Fruit fly (Drosophila melanogaster): ENCODE data around the gene CG13614.
A peak's percentile ranks its signal among the peaks of the same experiment; 100 is the strongest.

Gene CG13614

dm6 chr3R:24357698-24358097 is 11.7 kb upstream of the CG13614 start, which contains the start of gene Golgin84 (continued):
- no peak for TF ChIP-seq CoRest (tag; optimal IDR thresholded peaks at IDR 0.05)
- TF ChIP-seq Antp (GFP tag; optimal IDR thresholded peaks at IDR 0.05) = no peak
- no peak for TF ChIP-seq sisA (GFP tag; IDR thresholded peaks at IDR 0.05)
- TF ChIP-seq CG12219 (GFP tag; optimal IDR thresholded peaks at IDR 0.05) = no peak
- TF ChIP-seq Asciz (GFP tag; optimal IDR thresholded peaks at IDR 0.05) = no peak
- no peak for TF ChIP-seq Hr3 (GFP tag; optimal IDR thresholded peaks at IDR 0.05)
- no peak for TF ChIP-seq mirr (GFP tag; optimal IDR thresholded peaks at IDR 0.05)
- no peak for TF ChIP-seq pfk (GFP tag; optimal IDR thresholded peaks at IDR 0.05)
- no peak for TF ChIP-seq vnd (GFP tag; IDR thresholded peaks at IDR 0.05; ENCODE audit: partially characterized antibody)
- no peak for TF ChIP-seq danr (GFP tag; IDR thresholded peaks at IDR 0.05)
- TF ChIP-seq CG6683 (GFP tag; optimal IDR thresholded peaks at IDR 0.05) = no peak
- peak; percentile 40 for TF ChIP-seq stwl (tag; optimal IDR thresholded peaks at IDR 0.05)
- TF ChIP-seq CG17328 (GFP tag; IDR thresholded peaks at IDR 0.05) = no peak
- TF ChIP-seq bcd (GFP tag; optimal IDR thresholded peaks at IDR 0.05) = no peak
- TF ChIP-seq ro (GFP tag; IDR thresholded peaks at IDR 0.05) = no peak
- no peak for TF ChIP-seq NK7.1 (GFP tag; optimal IDR thresholded peaks at IDR 0.05)
- no peak for TF ChIP-seq gsb (GFP tag; IDR thresholded peaks at IDR 0.05)
- no peak for TF ChIP-seq dmrt11E (tag; optimal IDR thresholded peaks at IDR 0.05)
- no peak for TF ChIP-seq CG32767 (GFP tag; IDR thresholded peaks at IDR 0.05)
- no peak for TF ChIP-seq CG3847 (GFP tag; IDR thresholded peaks at IDR 0.05)
- peak; percentile 24 for TF ChIP-seq CG3995 (GFP tag; optimal IDR thresholded peaks at IDR 0.05)
- TF ChIP-seq Dek (tag; optimal IDR thresholded peaks at IDR 0.05) = no peak
- TF ChIP-seq HHEX (GFP tag; optimal IDR thresholded peaks at IDR 0.05) = no peak
- no peak for TF ChIP-seq jigr1 (GFP tag; IDR thresholded peaks at IDR 0.05)
- peak; percentile 47 for TF ChIP-seq MBD-R2 (GFP tag; IDR thresholded peaks at IDR 0.05)
- TF ChIP-seq peb (GFP tag; IDR thresholded peaks at IDR 0.05) = no peak
- TF ChIP-seq TFAM (GFP tag; optimal IDR thresholded peaks at IDR 0.05) = no peak
- no peak for TF ChIP-seq CG7786 (GFP tag; optimal IDR thresholded peaks at IDR 0.05)
- TF ChIP-seq MESR4 (GFP tag; optimal IDR thresholded peaks at IDR 0.05) = peak; percentile 59
- TF ChIP-seq Sry-δ (GFP tag; optimal IDR thresholded peaks at IDR 0.05) = no peak
- TF ChIP-seq h (optimal IDR thresholded peaks at IDR 0.05) = no peak
- TF ChIP-seq CG12769 (tag; optimal IDR thresholded peaks at IDR 0.05) = no peak
- no peak for TF ChIP-seq CG6175 (GFP tag; IDR thresholded peaks at IDR 0.05)
- TF ChIP-seq CG11695 (GFP tag; IDR thresholded peaks at IDR 0.05) = no peak
- no peak for TF ChIP-seq ken (GFP tag; IDR thresholded peaks at IDR 0.05)
- no peak for TF ChIP-seq Nf-YA (GFP tag; IDR thresholded peaks at IDR 0.05)
- TF ChIP-seq CG10654 (GFP tag; optimal IDR thresholded peaks at IDR 0.05) = no peak
- peak; percentile 16; the same call in 1 of the 2 replicates for TF ChIP-seq CG13287 (GFP tag; IDR thresholded peaks at IDR 0.05; ENCODE audit: partially characterized antibody)
- TF ChIP-seq knrl (GFP tag; IDR thresholded peaks at IDR 0.05; ENCODE audit: partially characterized antibody) = no peak
- peak; percentile 89 for TF ChIP-seq CG9437 (GFP tag; optimal IDR thresholded peaks at IDR 0.05)
- no peak for TF ChIP-seq sens-2 (GFP tag; IDR thresholded peaks at IDR 0.05)
- no peak for TF ChIP-seq fd102C (GFP tag; optimal IDR thresholded peaks at IDR 0.05)
- no peak for TF ChIP-seq abd-A (tag; optimal IDR thresholded peaks at IDR 0.05)
- TF ChIP-seq pb (GFP tag; optimal IDR thresholded peaks at IDR 0.05) = no peak
- no peak for TF ChIP-seq CG12155 (GFP tag; optimal IDR thresholded peaks at IDR 0.05)
- peak; percentile 36 for TF ChIP-seq pzg (GFP tag; optimal IDR thresholded peaks at IDR 0.05)

Data from whole organism, embryonic.